Fruit fly (Drosophila melanogaster) whole organism, prepupa: ENCODE measurements around the gene Irk3.

Source experiments
- Blimp-1 ChIP-seq: fragments of 200-800 bp; sonication (Bioruptor generic); optimal IDR thresholded peaks from 3 replicates; lab custom pipeline; 2017; ENCODE audit warnings: missing biosample characterization, missing genetic modification characterization, mild to moderate bottlenecking, moderate library complexity, missing genetic modification reagents
- CG10631 ChIP-seq: fragments of 200-800 bp; sonication (Bioruptor generic); optimal IDR thresholded peaks from 2 replicates; lab custom pipeline; 2016; ENCODE audit warnings: missing biosample characterization, missing genetic modification characterization
- CG10669 ChIP-seq: fragments of 200-800 bp; sonication (Bioruptor generic); optimal IDR thresholded peaks from 3 replicates; lab custom pipeline; 2018; ENCODE audit warnings: missing biosample characterization, mild to moderate bottlenecking, missing genetic modification characterization, moderate library complexity
- CG11294 ChIP-seq: fragments of 200-800 bp; sonication (Bioruptor generic); IDR thresholded peaks from 2 replicates; pipeline ENCODE4 v1.3.6; 2022; ENCODE audit warnings: missing biosample characterization, missing genetic modification characterization
- CG11762 ChIP-seq: fragments of 200-800 bp; sonication (Bioruptor generic); optimal IDR thresholded peaks from 3 replicates; lab custom pipeline; 2016; ENCODE audit warnings: missing biosample characterization, missing genetic modification characterization; ENCODE audit not compliant: insufficient read depth
- CG15336 ChIP-seq: fragments of 200-800 bp; sonication (Bioruptor generic); IDR thresholded peaks from 2 replicates; pipeline ENCODE4 v1.3.6; 2022; ENCODE audit warnings: missing biosample characterization, missing genetic modification characterization
- CG16779 ChIP-seq: fragments of 200-800 bp; sonication (Bioruptor generic); optimal IDR thresholded peaks from 3 replicates; lab custom pipeline; 2017; ENCODE audit warnings: missing biosample characterization, mild to moderate bottlenecking, missing genetic modification characterization
- CG3032 ChIP-seq: fragments of 200-800 bp; optimal IDR thresholded peaks from 2 replicates; lab custom pipeline; 2019; ENCODE audit warnings: missing biosample characterization, mild to moderate bottlenecking, missing genetic modification characterization, moderate library complexity
- CG34406 ChIP-seq: fragments of 200-800 bp; sonication (Bioruptor generic); optimal IDR thresholded peaks from 3 replicates; lab custom pipeline; 2016; ENCODE audit warnings: missing biosample characterization, missing genetic modification characterization
- CG3919 ChIP-seq: fragments of 200-800 bp; sonication (Bioruptor generic); optimal IDR thresholded peaks from 3 replicates; lab custom pipeline; 2016; ENCODE audit warnings: missing biosample characterization, missing genetic modification characterization
- CG4318 ChIP-seq: fragments of 200-800 bp; sonication (Bioruptor generic); optimal IDR thresholded peaks from 3 replicates; lab custom pipeline; 2017; ENCODE audit warnings: missing biosample characterization, mild to moderate bottlenecking, missing genetic modification characterization
- CG6163 ChIP-seq: fragments of 200-800 bp; sonication (Bioruptor generic); IDR thresholded peaks from 3 replicates; pipeline ENCODE4 v1.3.6; 2022; ENCODE audit warnings: missing biosample characterization, missing genetic modification characterization
- CG6276 ChIP-seq: fragments of 200-800 bp; sonication (Bioruptor generic); optimal IDR thresholded peaks from 2 replicates; lab custom pipeline; 2017; ENCODE audit warnings: missing biosample characterization, mild to moderate bottlenecking, missing genetic modification characterization
- CG6792 ChIP-seq: fragments of 200-800 bp; sonication (Bioruptor generic); optimal IDR thresholded peaks from 3 replicates; lab custom pipeline; 2016; ENCODE audit warnings: missing biosample characterization, missing genetic modification characterization
- CG6808 ChIP-seq: fragments of 200-800 bp; sonication (Bioruptor generic); optimal IDR thresholded peaks from 3 replicates; lab custom pipeline; 2017; ENCODE audit warnings: missing biosample characterization, missing genetic modification characterization, mild to moderate bottlenecking, moderate library complexity, missing genetic modification reagents
- CG6854 ChIP-seq: fragments of 200-800 bp; sonication (Bioruptor generic); optimal IDR thresholded peaks from 2 replicates; lab custom pipeline; 2017; ENCODE audit warnings: missing biosample characterization, mild to moderate bottlenecking, missing genetic modification characterization
- CG7368 ChIP-seq: fragments of 200-800 bp; sonication (Bioruptor generic); optimal IDR thresholded peaks from 3 replicates; lab custom pipeline; 2016; ENCODE audit warnings: missing biosample characterization, missing genetic modification characterization
- CG8119 ChIP-seq: fragments of 200-800 bp; sonication (Bioruptor generic); IDR thresholded peaks from 3 replicates; pipeline ENCODE4 v1.3.6; 2022; ENCODE audit warnings: missing biosample characterization, missing genetic modification characterization
- CG8319 ChIP-seq: fragments of 200-800 bp; sonication (Bioruptor generic); optimal IDR thresholded peaks from 3 replicates; lab custom pipeline; 2016; ENCODE audit warnings: missing biosample characterization, missing genetic modification characterization
- CG8632 ChIP-seq: fragments of 200-800 bp; sonication (Bioruptor generic); optimal IDR thresholded peaks from 3 replicates; lab custom pipeline; 2016; ENCODE audit warnings: missing biosample characterization, missing genetic modification characterization
- CG9139 ChIP-seq: fragments of 200-800 bp; sonication (Bioruptor generic); optimal IDR thresholded peaks from 3 replicates; lab custom pipeline; 2017; ENCODE audit warnings: missing biosample characterization, mild to moderate bottlenecking, missing genetic modification characterization
- Eip75B ChIP-seq: fragments of 200-800 bp; sonication (Bioruptor generic); optimal IDR thresholded peaks from 3 replicates; lab custom pipeline; 2016; ENCODE audit warnings: missing biosample characterization, missing genetic modification characterization
- Eip78C ChIP-seq: fragments of 200-800 bp; sonication (Bioruptor generic); peaks from one replicate; lab custom pipeline; 2016; ENCODE audit warnings: missing biosample characterization, missing genetic modification characterization
- Eip93F ChIP-seq: fragments of 200-800 bp; sonication (Bioruptor generic); optimal IDR thresholded peaks from 2 replicates; lab custom pipeline; 2016; ENCODE audit warnings: missing biosample characterization, mild to moderate bottlenecking, missing genetic modification characterization
- Ets96B ChIP-seq: fragments of 200-800 bp; optimal IDR thresholded peaks from 2 replicates; lab custom pipeline; 2019; ENCODE audit warnings: missing biosample characterization, mild to moderate bottlenecking, missing genetic modification characterization, moderate library complexity
- Gug ChIP-seq: fragments of 200-800 bp; sonication (Bioruptor generic); IDR thresholded peaks from 2 replicates; pipeline ENCODE4 v1.3.6; 2022; ENCODE audit warnings: missing biosample characterization, missing genetic modification characterization
- Hr38 ChIP-seq: sonication (Bioruptor generic); optimal IDR thresholded peaks from 2 replicates; lab custom pipeline; 2016; ENCODE audit warnings: missing biosample characterization, missing genetic modification characterization
- Hr39 ChIP-seq: fragments of 200-800 bp; sonication (Bioruptor generic); optimal IDR thresholded peaks from 2 replicates; lab custom pipeline; 2016; ENCODE audit warnings: missing biosample characterization, missing genetic modification characterization
- Hr4 ChIP-seq: fragments of 200-800 bp; sonication (Bioruptor generic); optimal IDR thresholded peaks from 3 replicates; lab custom pipeline; 2016; ENCODE audit warnings: missing biosample characterization, missing genetic modification characterization
- Lpt ChIP-seq: fragments of 200-800 bp; sonication (Bioruptor generic); optimal IDR thresholded peaks from 3 replicates; lab custom pipeline; 2016; ENCODE audit warnings: missing biosample characterization, missing genetic modification characterization
- OdsH ChIP-seq: fragments of 200-800 bp; sonication (Bioruptor generic); optimal IDR thresholded peaks from 3 replicates; lab custom pipeline; 2016; ENCODE audit warnings: missing biosample characterization, missing genetic modification characterization
- Smox ChIP-seq: fragments of 200-800 bp; sonication (Bioruptor generic); optimal IDR thresholded peaks from 3 replicates; lab custom pipeline; 2016; ENCODE audit warnings: missing biosample characterization, missing genetic modification characterization
- Sox102F ChIP-seq: fragments of 200-800 bp; sonication (Bioruptor generic); optimal IDR thresholded peaks from 2 replicates; lab custom pipeline; 2016; ENCODE audit warnings: missing biosample characterization, mild to moderate bottlenecking, missing genetic modification characterization
- Sox15 ChIP-seq: fragments of 200-800 bp; sonication (Bioruptor generic); optimal IDR thresholded peaks from 3 replicates; lab custom pipeline; 2016; ENCODE audit warnings: missing biosample characterization, missing genetic modification characterization
- acj6 ChIP-seq: fragments of 200-800 bp; sonication (Bioruptor generic); optimal IDR thresholded peaks from 3 replicates; lab custom pipeline; 2016; ENCODE audit warnings: missing biosample characterization, missing genetic modification characterization
- cyc ChIP-seq: fragments of 200-800 bp; sonication (Bioruptor generic); optimal IDR thresholded peaks from 3 replicates; lab custom pipeline; 2016; ENCODE audit warnings: missing biosample characterization, missing genetic modification characterization
- dac ChIP-seq: fragments of 200-800 bp; sonication (Bioruptor generic); optimal IDR thresholded peaks from 2 replicates; lab custom pipeline; 2017; ENCODE audit warnings: missing biosample characterization, mild to moderate bottlenecking, missing genetic modification characterization
- dsx ChIP-seq: fragments of 200-800 bp; optimal IDR thresholded peaks from 3 replicates; lab custom pipeline; 2019; ENCODE audit warnings: missing biosample characterization, mild to moderate bottlenecking, missing genetic modification characterization, moderate library complexity; ENCODE audit not compliant: poor library complexity, severe bottlenecking
- eg ChIP-seq: fragments of 200-800 bp; sonication (Bioruptor generic); IDR thresholded peaks from 3 replicates; pipeline ENCODE4 v1.3.6; 2022; ENCODE audit warnings: missing biosample characterization, missing genetic modification characterization
- esn ChIP-seq: fragments of 200-800 bp; sonication (Bioruptor generic); optimal IDR thresholded peaks from 2 replicates; lab custom pipeline; 2016; ENCODE audit warnings: missing biosample characterization, mild to moderate bottlenecking, missing genetic modification characterization, moderate library complexity
- fd59A ChIP-seq: fragments of 200-800 bp; sonication (Bioruptor generic); optimal IDR thresholded peaks from 2 replicates; lab custom pipeline; 2017; ENCODE audit warnings: missing biosample characterization, mild to moderate bottlenecking, missing genetic modification characterization, missing genetic modification reagents
- fd85E ChIP-seq: fragments of 200-800 bp; sonication (Bioruptor generic); optimal IDR thresholded peaks from 3 replicates; lab custom pipeline; 2016; ENCODE audit warnings: missing biosample characterization, missing genetic modification characterization
- fkh ChIP-seq: fragments of 200-800 bp; sonication (Bioruptor generic); optimal IDR thresholded peaks from 3 replicates; lab custom pipeline; 2017; ENCODE audit warnings: missing biosample characterization, mild to moderate bottlenecking, missing genetic modification characterization, moderate library complexity
- lz ChIP-seq: fragments of 200-800 bp; sonication (Bioruptor generic); optimal IDR thresholded peaks from 3 replicates; lab custom pipeline; 2016; ENCODE audit warnings: missing biosample characterization, missing genetic modification characterization
- net ChIP-seq: fragments of 200-800 bp; sonication (Bioruptor generic); optimal IDR thresholded peaks from 3 replicates; lab custom pipeline; 2016; ENCODE audit warnings: missing biosample characterization, missing genetic modification characterization
- pdm3 ChIP-seq: fragments of 200-800 bp; sonication (Bioruptor generic); optimal IDR thresholded peaks from 3 replicates; lab custom pipeline; 2016; ENCODE audit warnings: missing biosample characterization, missing genetic modification characterization
- salr ChIP-seq, 2 experiments: fragments of 200-800 bp; sonication (Bioruptor generic); optimal IDR thresholded peaks; 3 replicates each; lab custom pipeline; 2016 to 2018; ENCODE audit warnings: missing biosample characterization in 2 of 2, missing genetic modification characterization in 2 of 2, mild to moderate bottlenecking in 1 of 2
- spab ChIP-seq: fragments of 200-800 bp; sonication (Bioruptor generic); optimal IDR thresholded peaks from 2 replicates; lab custom pipeline; 2017; ENCODE audit warnings: missing biosample characterization, mild to moderate bottlenecking, missing genetic modification characterization, missing genetic modification reagents
- ss ChIP-seq, 2 experiments: fragments of 200-800 bp; sonication (Bioruptor generic); optimal IDR thresholded peaks; 2 replicates in 1 of 2; 3 replicates in 1 of 2; lab custom pipeline; 2017 to 2018; ENCODE audit warnings: mild to moderate bottlenecking in 2 of 2, missing biosample characterization in 2 of 2, missing genetic modification characterization in 2 of 2, moderate library complexity in 1 of 2
- svp ChIP-seq: fragments of 200-800 bp; sonication (Bioruptor generic); peaks from one replicate; lab custom pipeline; 2016; ENCODE audit warnings: missing biosample characterization, missing genetic modification characterization
- vri ChIP-seq: fragments of 200-800 bp; sonication (Bioruptor generic); optimal IDR thresholded peaks from 3 replicates; lab custom pipeline; 2016; ENCODE audit warnings: missing biosample characterization, mild to moderate bottlenecking, missing genetic modification characterization

The Irk3 gene

DNA sequence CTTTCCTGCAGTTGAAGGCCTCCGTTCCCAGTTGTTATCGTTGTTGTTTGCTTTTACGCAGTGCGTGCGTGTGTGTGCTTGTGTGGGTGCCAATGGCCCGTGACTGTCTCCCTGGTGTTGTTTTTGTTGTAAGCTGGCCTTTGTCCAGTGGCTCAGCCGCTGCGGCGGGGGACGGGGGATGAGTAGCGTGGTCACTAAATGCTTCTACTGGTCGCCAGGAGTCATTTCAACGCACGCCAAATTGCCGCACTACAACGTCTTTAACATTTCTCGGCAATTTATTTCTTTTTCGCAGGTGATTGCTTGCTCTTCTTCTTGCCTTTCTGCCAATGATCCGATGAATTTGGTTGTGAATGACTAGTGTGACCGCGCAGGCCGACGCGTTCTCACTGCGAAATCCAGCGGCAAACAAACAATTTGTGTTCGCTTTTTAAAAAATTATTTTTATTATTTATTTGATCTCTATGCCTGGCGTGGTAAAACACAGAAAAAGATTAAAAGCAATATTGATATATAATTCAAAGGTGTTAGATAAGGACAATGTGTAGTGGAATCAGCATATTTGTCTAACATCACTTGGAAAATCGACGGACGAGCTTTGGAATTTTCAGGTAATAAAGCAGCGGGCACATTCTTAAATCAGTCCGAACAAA lies 5.2 kb downstream of the Irk3 start, which contains the start of the genes Faf2 and Grip71:
TSS of gene Faf2 (minus strand) at position 450 of the 653 bp plus-strand sequence.
TSS of gene Grip71 (plus strand) at position 608 of the 653 bp plus-strand sequence.
- TF ChIP-seq acj6 (GFP tag; lab: Kevin White, UChicago) (peak; percentile 88), CG6808 (peak; percentile 46), Gug (peak; percentile 94), CG11762 (GFP tag; lab: Kevin White, UChicago) (peak; percentile 61), CG6276 (no peak), net (peak; percentile 71), CG16779 (tag; lab: Kevin White, UChicago) (peak; percentile 14), dac (GFP tag; lab: Kevin White, UChicago) (peak; percentile 85), Eip75B (GFP tag; lab: Kevin White, UChicago) (peak; percentile 80), fd59A (GFP tag; lab: Kevin White, UChicago) (peak; percentile 53), CG3032 (tag; lab: Kevin White, UChicago) (peak; percentile 90), salr (GFP tag; optimal IDR thresholded peaks at IDR 0.05; lab: Kevin White, UChicago) (peak; percentile 61 to 70), spab (peak; percentile 48), Eip78C (GFP tag; lab: Kevin White, UChicago) (peak; percentile 93), Sox15 (GFP tag; lab: Kevin White, UChicago) (peak; percentile 88), CG7368 (GFP tag; lab: Kevin White, UChicago) (peak; percentile 28), CG34406 (GFP tag; lab: Kevin White, UChicago) (peak; percentile 70), CG6854 (GFP tag; lab: Kevin White, UChicago) (peak; percentile 24), OdsH (peak; percentile 90), CG6792 (peak; percentile 62), Sox102F (GFP tag; lab: Kevin White, UChicago) (peak; percentile 63), CG10669 (peak; percentile 77), fkh (GFP tag; lab: Kevin White, UChicago) (peak; percentile 54), ss (GFP tag; optimal IDR thresholded peaks at IDR 0.05; lab: Kevin White, UChicago) (peak; percentile 56 to 74), CG8119 (peak; percentile 78), esn (GFP tag; lab: Kevin White, UChicago) (peak; percentile 79), Hr4 (GFP tag; lab: Kevin White, UChicago) (peak; percentile 91), Ets96B (tag; lab: Kevin White, UChicago) (peak; percentile 77), pdm3 (GFP tag; lab: Kevin White, UChicago) (peak; percentile 89), vri (GFP tag; lab: Kevin White, UChicago) (no peak), CG3919 (peak; percentile 82), lz (GFP tag; lab: Kevin White, UChicago) (peak; percentile 85), Smox (GFP tag; lab: Kevin White, UChicago) (peak; percentile 81), Eip93F (peak; percentile 82), CG8319 (GFP tag; lab: Kevin White, UChicago) (peak; percentile 68), CG9139 (peak; percentile 49), CG6163 (peak; percentile 91), CG10631 (GFP tag; lab: Kevin White, UChicago) (peak; percentile 89), Blimp-1 (GFP tag; lab: Kevin White, UChicago) (peak; percentile 21), Hr39 (GFP tag; lab: Kevin White, UChicago) (peak; percentile 91), CG15336 (peak; percentile 61; the same call in 1 of the 2 replicates), Hr38 (GFP tag; lab: Kevin White, UChicago) (peak; percentile 37), eg (peak; percentile 95), CG11294 (peak; percentile 90), CG8632 (GFP tag; lab: Kevin White, UChicago) (peak; percentile 69), dsx (GFP tag; lab: Kevin White, UChicago) (peak; percentile 71), svp (GFP tag; lab: Kevin White, UChicago) (peak; percentile 96), fd85E (GFP tag; lab: Kevin White, UChicago) (no peak), CG4318 (GFP tag; lab: Kevin White, UChicago) (peak; percentile 87), cyc (peak; percentile 87), Lpt (GFP tag; lab: Kevin White, UChicago) (peak; percentile 83)
